Worm (Caenorhabditis elegans): ENCODE results near the gene sprr-3.

DNA sequence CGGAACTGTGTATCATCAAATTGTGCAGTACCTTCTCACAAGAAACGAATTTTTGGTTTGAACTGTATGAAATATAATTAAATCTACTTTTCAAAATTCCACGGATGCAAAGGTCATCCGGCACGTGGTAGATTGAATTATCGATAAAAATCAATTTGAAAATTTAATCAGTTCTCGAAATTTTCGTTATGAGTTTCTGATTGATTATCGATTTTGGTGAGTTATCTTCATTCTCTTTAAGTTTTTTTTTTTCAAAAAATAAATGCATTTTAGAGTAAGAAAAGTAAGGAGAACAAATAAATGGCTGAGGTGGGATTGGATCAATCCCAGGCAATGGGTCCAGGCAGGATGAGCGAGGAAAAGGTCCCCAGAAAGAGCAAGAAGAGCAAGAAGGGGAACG, 55.3 kb downstream of the sprr-3 start, which contains the start of gene Y69A2AR.47:
- TF ChIP-seq W03F9.2 (tag; optimal IDR thresholded peaks at IDR 0.05) (no peak), him-1 (tag; optimal IDR thresholded peaks at IDR 0.05) (no peak), dao-5 (tag; optimal IDR thresholded peaks at IDR 0.05) (no peak)
